Fruit fly (Drosophila melanogaster) whole organism, embryonic: ENCODE results near the gene Lnk.

ENCODE experiments used
- Atf3 ChIP-seq: fragments of 200-800 bp; sonication (Bioruptor generic); optimal IDR thresholded peaks from 3 replicates; lab custom pipeline; 2016; ENCODE audit warnings: missing biosample characterization, missing genetic modification characterization
- CG10565 ChIP-seq: fragments of 200-800 bp; sonication (Bioruptor generic); optimal IDR thresholded peaks from 3 replicates; lab custom pipeline; 2016; ENCODE audit warnings: missing biosample characterization, mild to moderate bottlenecking, missing genetic modification characterization
- CG11093 ChIP-seq: fragments of 200-800 bp; sonication (Bioruptor generic); IDR thresholded peaks from 3 replicates; pipeline ENCODE4 v1.3.6; 2022; ENCODE audit warnings: missing biosample characterization, missing genetic modification characterization
- CG13296 ChIP-seq: fragments of 200-800 bp; sonication (Bioruptor generic); optimal IDR thresholded peaks from 3 replicates; lab custom pipeline; 2018; ENCODE audit warnings: missing biosample characterization, mild to moderate bottlenecking, missing genetic modification characterization
- CG17385 ChIP-seq: fragments of 200-800 bp; sonication (Bioruptor generic); optimal IDR thresholded peaks from 3 replicates; lab custom pipeline; 2018; ENCODE audit warnings: missing biosample characterization, mild to moderate bottlenecking, missing genetic modification characterization
- CG18262 ChIP-seq: fragments of 200-800 bp; optimal IDR thresholded peaks from 3 replicates; lab custom pipeline; 2019; ENCODE audit warnings: missing biosample characterization, mild to moderate bottlenecking, missing genetic modification characterization, moderate library complexity
- CG18619 ChIP-seq: fragments of 200-800 bp; sonication (Bioruptor generic); optimal IDR thresholded peaks from 3 replicates; lab custom pipeline; 2017; ENCODE audit warnings: missing biosample characterization, mild to moderate bottlenecking, missing genetic modification characterization
- CG2875 ChIP-seq: fragments of 200-800 bp; sonication (Bioruptor generic); optimal IDR thresholded peaks from 2 replicates; lab custom pipeline; 2017; ENCODE audit warnings: missing biosample characterization, mild to moderate bottlenecking, missing genetic modification characterization, missing genetic modification reagents
- CG32772 ChIP-seq: fragments of 200-800 bp; sonication (Bioruptor generic); IDR thresholded peaks from 2 replicates; pipeline ENCODE4 v1.3.6; 2022; ENCODE audit warnings: missing biosample characterization, missing genetic modification characterization
- CG3726 ChIP-seq: fragments of 200-800 bp; sonication (Bioruptor generic); IDR thresholded peaks from 3 replicates; pipeline ENCODE4, ENCODE4 v1.3.6; 2022; ENCODE audit warnings: missing biosample characterization, missing genetic modification characterization
- CG3995 ChIP-seq: fragments of 200-800 bp; sonication (Bioruptor generic); optimal IDR thresholded peaks from 3 replicates; lab custom pipeline; 2016; ENCODE audit warnings: missing biosample characterization, missing genetic modification characterization
- CG4730 ChIP-seq: fragments of 200-800 bp; sonication (Bioruptor generic); IDR thresholded peaks from 2 replicates; pipeline ENCODE4 v1.3.6; 2022; ENCODE audit warnings: missing biosample characterization, missing genetic modification characterization
- CG7271 ChIP-seq: fragments of 200-800 bp; sonication (Bioruptor generic); optimal IDR thresholded peaks from 2 replicates; lab custom pipeline; 2018; ENCODE audit warnings: missing biosample characterization, mild to moderate bottlenecking, missing genetic modification characterization, moderate library complexity
- CG7372 ChIP-seq: fragments of 200-800 bp; sonication (Bioruptor generic); IDR thresholded peaks from 2 replicates; pipeline ENCODE4 v1.3.6; 2022; ENCODE audit warnings: missing biosample characterization, missing genetic modification characterization
- CG7839 ChIP-seq: fragments of 200-800 bp; sonication (Bioruptor generic); optimal IDR thresholded peaks from 3 replicates; lab custom pipeline; 2018; ENCODE audit warnings: missing biosample characterization, mild to moderate bottlenecking, missing genetic modification characterization, moderate library complexity
- CkIIα-i1 ChIP-seq: fragments of 200-800 bp; sonication (Bioruptor generic); IDR thresholded peaks from 2 replicates; pipeline ENCODE4 v1.3.6; 2022; ENCODE audit warnings: missing biosample characterization, missing genetic modification characterization
- CoRest ChIP-seq: fragments of 200-800 bp; sonication (Bioruptor generic); optimal IDR thresholded peaks from 3 replicates; lab custom pipeline; 2018; ENCODE audit warnings: missing biosample characterization, mild to moderate bottlenecking, missing genetic modification characterization, moderate library complexity
- Dad ChIP-seq: fragments of 200-800 bp; sonication (Bioruptor generic); optimal IDR thresholded peaks from 3 replicates; lab custom pipeline; 2016; ENCODE audit warnings: missing biosample characterization, missing genetic modification characterization
- Drgx ChIP-seq: fragments of 200-800 bp; sonication (Bioruptor generic); IDR thresholded peaks from 2 replicates; pipeline ENCODE4 v1.3.6; 2022; ENCODE audit warnings: missing biosample characterization, missing genetic modification characterization
- Eip74EF ChIP-seq, 2 experiments: fragments of 200-800 bp in 1 of 2; fragments of >200 bp in 1 of 2; sonication (Bioruptor generic) in 1 of 2; optimal IDR thresholded peaks; 2 replicates each; lab custom pipeline; 2017 to 2019; ENCODE audit warnings: missing biosample characterization in 2 of 2, missing genetic modification characterization in 2 of 2, mild to moderate bottlenecking in 1 of 2, moderate library complexity in 1 of 2
- Fer2 ChIP-seq: fragments of 200-800 bp; sonication (Bioruptor generic); optimal IDR thresholded peaks from 2 replicates; lab custom pipeline; 2018; ENCODE audit warnings: missing biosample characterization, mild to moderate bottlenecking, missing genetic modification characterization, moderate library complexity
- H2.0 ChIP-seq: fragments of 200-800 bp; sonication (Bioruptor generic); IDR thresholded peaks from 2 replicates; pipeline ENCODE4 v1.3.6; 2022; ENCODE audit warnings: missing biosample characterization, missing genetic modification characterization
- HLH3B ChIP-seq: fragments of 200-800 bp; sonication (Bioruptor generic); IDR thresholded peaks from 2 replicates; pipeline ENCODE4 v1.3.6; 2022; ENCODE audit warnings: missing biosample characterization, missing genetic modification characterization
- HLH54F ChIP-seq: fragments of 200-800 bp; sonication (Bioruptor generic); optimal IDR thresholded peaks from 3 replicates; lab custom pipeline; 2016; ENCODE audit warnings: missing biosample characterization, missing genetic modification characterization
- HmgZ ChIP-seq: fragments of 200-800 bp; sonication (Bioruptor generic); optimal IDR thresholded peaks from 2 replicates; lab custom pipeline; 2018; ENCODE audit warnings: missing biosample characterization, mild to moderate bottlenecking, missing genetic modification characterization
- Hr39 ChIP-seq: fragments of >200 bp; optimal IDR thresholded peaks from 2 replicates; lab custom pipeline; 2017
- Rfx ChIP-seq: fragments of 200-800 bp; sonication (Bioruptor generic); IDR thresholded peaks from 2 replicates; pipeline ENCODE4 v1.3.6; 2022; ENCODE audit warnings: missing biosample characterization, missing genetic modification characterization
- Sry-β ChIP-seq: fragments of 200-800 bp; sonication (Bioruptor generic); optimal IDR thresholded peaks from 2 replicates; lab custom pipeline; 2018; ENCODE audit warnings: missing biosample characterization, mild to moderate bottlenecking, missing genetic modification characterization, moderate library complexity
- Vsx1 ChIP-seq: fragments of 200-800 bp; sonication (Bioruptor generic); optimal IDR thresholded peaks from 2 replicates; lab custom pipeline; 2017; ENCODE audit warnings: missing biosample characterization, mild to moderate bottlenecking, missing genetic modification characterization, missing genetic modification reagents
- al ChIP-seq: fragments of 200-800 bp; sonication (Bioruptor generic); IDR thresholded peaks from 2 replicates; pipeline ENCODE4 v1.3.6; 2022; ENCODE audit warnings: missing biosample characterization, missing genetic modification characterization
- caup ChIP-seq: fragments of 200-800 bp; sonication (Bioruptor generic); optimal IDR thresholded peaks from 3 replicates; lab custom pipeline; 2017; ENCODE audit warnings: missing biosample characterization, mild to moderate bottlenecking, missing genetic modification characterization, moderate library complexity; ENCODE audit not compliant: severe bottlenecking
- dan ChIP-seq: fragments of 200-800 bp; sonication (Bioruptor generic); IDR thresholded peaks from 2 replicates; pipeline ENCODE4 v1.3.6; 2022; ENCODE audit warnings: missing biosample characterization, missing genetic modification characterization
- esg ChIP-seq: fragments of 200-800 bp; sonication (Bioruptor generic); conservative IDR thresholded peaks from 2 replicates; pipeline ENCODE4 v1.3.6; 2022; ENCODE audit warnings: missing biosample characterization, missing genetic modification characterization
- eve ChIP-seq, 2 experiments: fragments of >200 bp; optimal IDR thresholded peaks; 2 replicates each; lab custom pipeline; 2017; ENCODE audit warnings: missing biosample characterization in 2 of 2, missing genetic modification characterization in 2 of 2
- gce ChIP-seq: fragments of 200-800 bp; sonication (Bioruptor generic); IDR thresholded peaks from 3 replicates; pipeline ENCODE4 v1.3.6; 2022; ENCODE audit warnings: missing biosample characterization, missing genetic modification characterization
- kay ChIP-seq: fragments of 200-800 bp; sonication (Bioruptor generic); optimal IDR thresholded peaks from 2 replicates; lab custom pipeline; 2016; ENCODE audit warnings: missing biosample characterization, missing genetic modification characterization
- klu ChIP-seq: fragments of 200-800 bp; sonication (Bioruptor generic); IDR thresholded peaks from 2 replicates; pipeline ENCODE4 v1.3.6; 2022; ENCODE audit warnings: missing biosample characterization, missing genetic modification characterization
- luna ChIP-seq: fragments of 200-800 bp; sonication (Bioruptor generic); optimal IDR thresholded peaks from 2 replicates; lab custom pipeline; 2016; ENCODE audit warnings: missing biosample characterization, missing genetic modification characterization
- mirr ChIP-seq: fragments of 200-800 bp; sonication (Bioruptor generic); optimal IDR thresholded peaks from 3 replicates; lab custom pipeline; 2018; ENCODE audit warnings: missing biosample characterization, mild to moderate bottlenecking, missing genetic modification characterization
- mld ChIP-seq: fragments of 200-800 bp; sonication (Bioruptor generic); IDR thresholded peaks from 3 replicates; pipeline ENCODE4 v1.3.6; 2022; ENCODE audit warnings: missing biosample characterization, missing genetic modification characterization; ENCODE audit not compliant: partially characterized antibody
- nerfin-1 ChIP-seq: fragments of 200-800 bp; sonication (Bioruptor generic); optimal IDR thresholded peaks from 3 replicates; lab custom pipeline; 2019; ENCODE audit warnings: missing biosample characterization, mild to moderate bottlenecking, missing genetic modification characterization, moderate library complexity
- peb ChIP-seq: fragments of 200-800 bp; sonication (Bioruptor generic); IDR thresholded peaks from 2 replicates; pipeline ENCODE4 v1.3.6; 2022; ENCODE audit warnings: missing biosample characterization, missing genetic modification characterization
- psq ChIP-seq: fragments of 200-800 bp; sonication (Bioruptor generic); optimal IDR thresholded peaks from 2 replicates; lab custom pipeline; 2017; ENCODE audit warnings: missing biosample characterization, missing genetic modification characterization
- pum ChIP-seq: fragments of 200-800 bp; sonication (Bioruptor generic); optimal IDR thresholded peaks from 2 replicates; lab custom pipeline; 2016; ENCODE audit warnings: missing biosample characterization, missing genetic modification characterization
- sd ChIP-seq: fragments of 200-800 bp; sonication (Bioruptor generic); optimal IDR thresholded peaks from 3 replicates; lab custom pipeline; 2018; ENCODE audit warnings: missing biosample characterization, mild to moderate bottlenecking, missing genetic modification characterization, moderate library complexity
- sens-2 ChIP-seq: fragments of 200-800 bp; sonication (Bioruptor generic); IDR thresholded peaks from 2 replicates; pipeline ENCODE4 v1.3.6; 2022; ENCODE audit warnings: missing biosample characterization, missing genetic modification characterization
- sima ChIP-seq: fragments of 200-800 bp; sonication (Bioruptor generic); optimal IDR thresholded peaks from 2 replicates; lab custom pipeline; 2016; ENCODE audit warnings: missing biosample characterization, missing genetic modification characterization
- ttk ChIP-seq: fragments of 200-800 bp; sonication (Bioruptor generic); IDR thresholded peaks from 2 replicates; pipeline ENCODE4 v2.1.2; 2022; ENCODE audit warnings: missing biosample characterization, missing genetic modification characterization
- zen ChIP-seq: fragments of 200-800 bp; sonication (Bioruptor generic); optimal IDR thresholded peaks from 3 replicates; lab custom pipeline; 2018; ENCODE audit warnings: missing biosample characterization, mild to moderate bottlenecking, missing genetic modification characterization, moderate library complexity
- zfh2 ChIP-seq: fragments of 200-800 bp; sonication (Bioruptor generic); optimal IDR thresholded peaks from 2 replicates; lab custom pipeline; 2016; ENCODE audit warnings: missing biosample characterization, missing genetic modification characterization

The Lnk gene

dm6 chr3R:25880198-25880970 is 8.0 kb upstream of the Lnk start (continued):
- TF ChIP-seq sima (GFP tag; lab: Kevin White, UChicago) (no peak), eve (GFP tag; optimal IDR thresholded peaks at IDR 0.05; lab: Kevin White, UChicago) (no peak), CG3995 (no peak), pum (GFP tag; lab: Kevin White, UChicago) (no peak), CG11093 (GFP tag; lab: Robert Waterston, UW) (no peak), Drgx (GFP tag; lab: Robert Waterston, UW) (no peak; the same call in none of the 2 replicates), esg (GFP tag; lab: Robert Waterston, UW) (0 out of 2 replicates have a peak, but pooled peaks have one; percentile 20), peb (GFP tag; lab: Robert Waterston, UW) (0 out of 2 replicates have a peak, but pooled peaks have one; percentile 19), CG10565 (GFP tag; lab: Kevin White, UChicago) (no peak), sd (tag; lab: Kevin White, UChicago) (no peak), sens-2 (GFP tag; lab: Robert Waterston, UW) (no peak), CG7271 (no peak), CG32772 (GFP tag; lab: Robert Waterston, UW) (no peak), ttk (GFP tag; lab: Robert Waterston, UW) (0 out of 2 replicates have a peak, but pooled peaks have one; percentile 5), mirr (GFP tag; lab: Kevin White, UChicago) (no peak), al (GFP tag; lab: Robert Waterston, UW) (no peak), CG17385 (GFP tag; lab: Kevin White, UChicago) (peak; percentile 54), CkIIα-i1 (GFP tag; lab: Robert Waterston, UW) (no peak), H2.0 (no peak), zfh2 (GFP tag; lab: Kevin White, UChicago) (no peak), mld (GFP tag; lab: Robert Waterston, UW) (no peak), CG18262 (tag; lab: Kevin White, UChicago) (peak; percentile 82), Rfx (GFP tag; lab: Robert Waterston, UW) (peak; percentile 26; the same call in 1 of the 2 replicates), Sry-β (GFP tag; lab: Kevin White, UChicago) (peak; percentile 87), CG7839 (peak; percentile 59), CG13296 (GFP tag; lab: Kevin White, UChicago) (peak; percentile 53), gce (GFP tag; lab: Robert Waterston, UW) (no peak), dan (GFP tag; lab: Robert Waterston, UW) (no peak), CoRest (tag; lab: Kevin White, UChicago) (peak; percentile 72), Dad (no peak), caup (GFP tag; lab: Kevin White, UChicago) (peak; percentile 27), CG4730 (no peak), Hr39 (lab: Kevin White, UChicago) (no peak), zen (tag; lab: Kevin White, UChicago) (no peak), luna (no peak), nerfin-1 (tag; lab: Kevin White, UChicago) (no peak), psq (GFP tag; lab: Kevin White, UChicago) (no peak), CG3726 (GFP tag; lab: Robert Waterston, UW) (no peak), Fer2 (tag; lab: Kevin White, UChicago) (no peak), CG18619 (GFP tag; lab: Kevin White, UChicago) (peak; percentile 36), Vsx1 (GFP tag; lab: Kevin White, UChicago) (no peak), CG7372 (GFP tag; lab: Robert Waterston, UW) (no peak), klu (GFP tag; lab: Robert Waterston, UW) (0 out of 2 replicates have a peak, but pooled peaks have one; percentile 37), CG2875 (GFP tag; lab: Kevin White, UChicago) (no peak), HLH54F (GFP tag; lab: Kevin White, UChicago) (no peak), Atf3 (no peak), HmgZ (tag; lab: Kevin White, UChicago) (no peak), kay (GFP tag; lab: Kevin White, UChicago) (no peak), HLH3B (0 out of 2 replicates have a peak, but pooled peaks have one; percentile 40), Eip74EF (GFP tag; optimal IDR thresholded peaks at IDR 0.05; lab: Kevin White, UChicago) (no peak)
